Worm (Caenorhabditis elegans): ENCODE measurements around the gene C43H6.6.

C43H6.6 gene

ce11 chrX:2364703-2365299, 30.3 kb upstream of the C43H6.6 start (continued):
- TF ChIP-seq fkh-10 (GFP tag; optimal IDR thresholded peaks at IDR 0.05) (peak; percentile 78), alr-1 (tag; optimal IDR thresholded peaks at IDR 0.05; ENCODE audit: borderline replicate concordance) (no peak), nhr-90 (tag; optimal IDR thresholded peaks at IDR 0.05; ENCODE audit: poor library complexity) (peak; percentile 97), C04F5.9 (tag; optimal IDR thresholded peaks at IDR 0.05) (peak; percentile 38), lin-15B (tag; optimal IDR thresholded peaks at IDR 0.05) (no peak), fkh-8 (tag; optimal IDR thresholded peaks at IDR 0.05) (peak; percentile 89), nhr-85 (tag) (peak; percentile 94), dsc-1 (tag; optimal IDR thresholded peaks at IDR 0.05) (peak; percentile 59), efl-3 (GFP tag; optimal IDR thresholded peaks at IDR 0.05) (peak; percentile 72), egl-27 (tag; optimal IDR thresholded peaks at IDR 0.05) (no peak), C34B4.2 (tag; optimal IDR thresholded peaks at IDR 0.05) (no peak), ama-1 (optimal IDR thresholded peaks at IDR 0.05) (no peak), nhr-84 (tag; optimal IDR thresholded peaks at IDR 0.05) (no peak), lsy-2 (tag; optimal IDR thresholded peaks at IDR 0.05) (peak; percentile 87 to 88), nhr-77 (tag; optimal IDR thresholded peaks at IDR 0.05) (peak; percentile 85), jun-1 (tag; optimal IDR thresholded peaks at IDR 0.05) (peak; percentile 94), rnt-1 (tag; optimal IDR thresholded peaks at IDR 0.05) (peak; percentile 68), hpl-2 (GFP tag; optimal IDR thresholded peaks at IDR 0.05) (peak; percentile 96), mef-2 (tag; optimal IDR thresholded peaks at IDR 0.05) (no peak), ces-1 (GFP tag; optimal IDR thresholded peaks at IDR 0.05) (no peak), unc-130 (tag; optimal IDR thresholded peaks at IDR 0.05) (no peak), elt-2 (tag; optimal IDR thresholded peaks at IDR 0.05) (peak; percentile 67), irx-1 (tag; optimal IDR thresholded peaks at IDR 0.05) (peak; percentile 85), ztf-11 (tag; optimal IDR thresholded peaks at IDR 0.05) (peak in 1 of 2 experiments; percentile 50), snu-23 (GFP tag; optimal IDR thresholded peaks at IDR 0.05) (peak; percentile 95), egl-13 (tag; optimal IDR thresholded peaks at IDR 0.05) (peak; percentile 61), lin-35 (GFP tag; optimal IDR thresholded peaks at IDR 0.05) (peak; percentile 24 to 81), swsn-7 (tag; optimal IDR thresholded peaks at IDR 0.05) (peak; percentile 79), ceh-63 (GFP tag; optimal IDR thresholded peaks at IDR 0.05) (no peak), nhr-71 (tag; optimal IDR thresholded peaks at IDR 0.05) (peak; percentile 91), ztf-4 (tag; optimal IDR thresholded peaks at IDR 0.05) (peak; percentile 81), nhr-12 (tag; optimal IDR thresholded peaks at IDR 0.05) (peak; percentile 44), F16B12.6 (tag; optimal IDR thresholded peaks at IDR 0.05) (no peak), nhr-28 (tag; optimal IDR thresholded peaks at IDR 0.05) (peak; percentile 46), grh-1 (GFP tag; IDR thresholded peaks at IDR 0.05) (peak; percentile 82), nhr-19 (GFP tag; conservative IDR thresholded peaks at IDR 0.05) (peak; percentile 88), pax-3 (tag; optimal IDR thresholded peaks at IDR 0.05) (peak; percentile 71), blmp-1 (tag; optimal IDR thresholded peaks at IDR 0.05) (no peak), aly-2 (tag; optimal IDR thresholded peaks at IDR 0.05) (peak; percentile 50), hlh-4 (tag; optimal IDR thresholded peaks at IDR 0.05) (no peak), pag-3 (tag; optimal IDR thresholded peaks at IDR 0.05; ENCODE audit: borderline replicate concordance, insufficient read depth) (no peak), sptf-1 (tag; optimal IDR thresholded peaks at IDR 0.05) (no peak)

- TF ChIP-seq mab-9 (GFP tag; IDR thresholded peaks at IDR 0.05) (no peak), lsy-2 (tag; optimal IDR thresholded peaks at IDR 0.05) (no peak), efl-1 (optimal IDR thresholded peaks at IDR 0.05) (no peak), efl-1 (GFP tag; optimal IDR thresholded peaks at IDR 0.05 in 1 of 2) (no peak), skn-1 (tag; optimal IDR thresholded peaks at IDR 0.05) (no peak), dpl-1 (GFP tag; optimal IDR thresholded peaks at IDR 0.05) (no peak), unc-130 (tag; optimal IDR thresholded peaks at IDR 0.05) (no peak), ztf-4 (tag; optimal IDR thresholded peaks at IDR 0.05) (no peak), nhr-19 (GFP tag; conservative IDR thresholded peaks at IDR 0.05) (no peak), nhr-84 (tag; optimal IDR thresholded peaks at IDR 0.05) (no peak), nhr-90 (tag; optimal IDR thresholded peaks at IDR 0.05; ENCODE audit: poor library complexity) (no peak), lin-13 (GFP tag; optimal IDR thresholded peaks at IDR 0.05) (no peak), hlh-17 (GFP tag; optimal IDR thresholded peaks at IDR 0.05; ENCODE audit: borderline replicate concordance) (no peak), lin-35 (GFP tag; optimal IDR thresholded peaks at IDR 0.05) (no peak), unc-86 (tag; optimal IDR thresholded peaks at IDR 0.05) (no peak), C16A3.4 (tag; optimal IDR thresholded peaks at IDR 0.05) (no peak), mdl-1 (tag; optimal IDR thresholded peaks at IDR 0.05) (no peak)
Measured at ce11 chrX:2365890-2366289, 29.2 kb upstream of the C43H6.6 start, which contains the start of gene T24D8.6. Gene T24D8.6, minus strand, starts transcription at chrX:2365990.

Measured in whole organism, L1 larva.